Worm (Caenorhabditis elegans): ENCODE results near the gene metr-1.
"Not testable (repeated sequence)": the region's sequence is repeated elsewhere in the genome, so short reads cannot be mapped to it uniquely, and the experiment has no call there.

The metr-1 gene

DNA sequence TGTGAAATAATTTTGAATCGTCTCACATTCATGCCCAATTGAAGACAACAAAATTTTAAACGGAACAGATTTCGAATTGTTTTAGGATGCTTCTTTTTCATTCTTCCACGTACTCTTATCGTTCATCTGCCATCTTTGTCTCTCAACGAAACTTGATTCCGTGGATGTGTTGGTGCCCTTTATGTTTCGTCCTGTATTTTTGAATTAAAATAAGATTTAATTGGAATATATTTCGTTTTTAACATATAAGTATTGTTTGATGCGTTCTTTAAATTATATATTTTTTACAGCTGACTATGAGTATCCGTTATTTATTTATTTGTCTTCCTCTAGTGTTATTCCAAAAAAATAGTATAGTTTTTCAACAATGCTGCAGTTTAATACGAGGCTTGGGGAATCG, 24.3 kb upstream of the metr-1 start, which contains the start of gene gly-1:
TSS of gene gly-1 (minus strand) at position 101 of the 400 bp plus-strand sequence.
- TF ChIP-seq ama-1 (optimal IDR thresholded peaks at IDR 0.05) = no peak
- TF ChIP-seq ztf-11 (tag; optimal IDR thresholded peaks at IDR 0.05) = no peak
- no peak for TF ChIP-seq peb-1 (tag; optimal IDR thresholded peaks at IDR 0.05)
- TF ChIP-seq unc-62 (GFP tag; optimal IDR thresholded peaks at IDR 0.05) = no peak
- no peak for TF ChIP-seq nhr-11 (tag; optimal IDR thresholded peaks at IDR 0.05)
- no peak for TF ChIP-seq C34F6.9 (tag; optimal IDR thresholded peaks at IDR 0.05)
- no peak for TF ChIP-seq gmeb-1 (tag; optimal IDR thresholded peaks at IDR 0.05)
- TF ChIP-seq unc-39 (tag; optimal IDR thresholded peaks at IDR 0.05) = no peak
- no peak for TF ChIP-seq mab-5 (tag; optimal IDR thresholded peaks at IDR 0.05)

DNA sequence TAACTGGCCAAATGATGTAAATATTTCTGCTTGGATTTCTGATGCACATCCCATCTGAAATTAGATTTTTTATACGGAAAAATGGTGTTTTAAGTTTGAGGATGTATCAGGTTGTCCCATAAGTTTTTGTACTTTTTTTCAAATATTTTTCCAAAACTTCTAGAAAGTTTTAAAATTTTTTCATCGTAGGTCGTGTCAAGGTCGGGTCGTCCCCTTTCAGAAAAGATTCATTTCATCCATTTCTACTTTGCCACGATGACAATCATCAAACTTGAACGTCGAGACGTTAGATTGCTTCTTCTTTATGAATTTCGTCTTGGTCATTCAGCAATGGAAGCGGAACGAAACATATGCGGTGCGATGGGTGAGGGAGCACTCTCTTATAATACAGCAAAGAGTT, 22.0 kb upstream of the metr-1 start, which contains the start of gene sra-12:
TSS of gene sra-12 (minus strand) at position 101 of the 400 bp plus-strand sequence.
- TF ChIP-seq nhr-6, mbf-1, ztf-4 (tag; optimal IDR thresholded peaks at IDR 0.05): not testable (repeated sequence)

DNA sequence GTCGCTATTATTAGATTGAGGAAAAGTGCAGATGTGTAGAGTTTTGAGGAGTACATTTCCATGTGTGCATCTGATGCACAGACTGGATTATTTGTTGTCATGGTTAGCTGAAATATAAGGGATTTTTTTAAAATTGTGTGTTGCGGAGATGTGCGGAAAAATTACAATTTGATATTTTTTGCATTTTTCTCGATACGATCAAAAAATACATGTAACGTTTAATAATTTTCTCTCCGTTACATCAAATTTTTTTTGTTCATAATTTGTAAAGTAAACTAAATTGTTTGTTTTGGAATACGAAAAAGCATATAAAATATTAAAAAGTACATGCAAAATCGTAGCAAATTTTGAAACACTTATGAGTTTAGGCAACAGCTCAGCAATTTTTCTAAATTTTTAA, 16.1 kb upstream of the metr-1 start, which contains the start of gene sra-11:
TSS of gene sra-11 (minus strand) at position 101 of the 400 bp plus-strand sequence.
- TF ChIP-seq blmp-1 (tag; optimal IDR thresholded peaks at IDR 0.05; ENCODE audit: insufficient read depth) (no peak), nhr-12 (tag; optimal IDR thresholded peaks at IDR 0.05) (no peak), nhr-6 (tag; optimal IDR thresholded peaks at IDR 0.05) (no peak), ama-1 (optimal IDR thresholded peaks at IDR 0.05) (no peak), snpc-4 (tag; optimal IDR thresholded peaks at IDR 0.05) (no peak), peb-1 (tag; optimal IDR thresholded peaks at IDR 0.05) (no peak), unc-39 (tag; optimal IDR thresholded peaks at IDR 0.05) (no peak), nhr-21 (tag; optimal IDR thresholded peaks at IDR 0.05) (no peak), zag-1 (tag; optimal IDR thresholded peaks at IDR 0.05) (no peak), crh-2 (tag; optimal IDR thresholded peaks at IDR 0.05) (no peak)

DNA sequence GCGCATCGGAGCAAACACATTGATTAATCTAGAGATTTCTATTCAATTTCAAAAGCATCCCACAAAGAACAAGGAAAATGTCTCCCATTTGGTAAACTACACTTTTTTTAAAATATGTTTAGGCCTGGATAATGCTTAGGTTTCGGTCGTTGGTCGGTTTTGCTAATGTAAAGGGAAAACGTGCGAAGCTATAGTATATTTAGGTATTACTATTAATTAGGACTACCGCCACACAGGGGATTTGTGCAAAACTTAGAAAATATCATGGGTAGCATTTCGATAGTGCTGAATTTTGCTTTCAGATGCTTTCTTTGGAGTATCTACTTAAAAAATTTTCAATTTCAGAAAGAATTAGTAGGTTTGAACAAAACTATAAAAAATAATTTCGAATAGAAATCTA, 13.4 kb upstream of the metr-1 start:
- TF ChIP-seq Y55F3AM.14 (GFP tag; optimal IDR thresholded peaks at IDR 0.05) = no peak
- TF ChIP-seq nhr-129 (tag; optimal IDR thresholded peaks at IDR 0.05) = no peak
- no peak for TF ChIP-seq mab-5 (tag; optimal IDR thresholded peaks at IDR 0.05)
- TF ChIP-seq alr-1 (tag; optimal IDR thresholded peaks at IDR 0.05) = no peak
- no peak for TF ChIP-seq C34F6.9 (tag; optimal IDR thresholded peaks at IDR 0.05)
- no peak for TF ChIP-seq nhr-21 (tag; optimal IDR thresholded peaks at IDR 0.05)
- no peak for TF ChIP-seq ama-1 (optimal IDR thresholded peaks at IDR 0.05)
- TF ChIP-seq mdl-1 (tag; optimal IDR thresholded peaks at IDR 0.05) = no peak
- TF ChIP-seq nhr-10 (tag; optimal IDR thresholded peaks at IDR 0.05) = no peak
- no peak for TF ChIP-seq nhr-12 (tag; optimal IDR thresholded peaks at IDR 0.05)
- no peak for TF ChIP-seq crh-2 (tag; optimal IDR thresholded peaks at IDR 0.05)
- no peak for TF ChIP-seq nhr-25 (tag; optimal IDR thresholded peaks at IDR 0.05)
- no peak for TF ChIP-seq zag-1 (tag; optimal IDR thresholded peaks at IDR 0.05)
- no peak for TF ChIP-seq nhr-6 (tag; optimal IDR thresholded peaks at IDR 0.05)
- TF ChIP-seq snpc-4 (tag; optimal IDR thresholded peaks at IDR 0.05) = no peak

- TF ChIP-seq nhr-11 (tag; optimal IDR thresholded peaks at IDR 0.05) = no peak
- TF ChIP-seq aly-2 (tag; optimal IDR thresholded peaks at IDR 0.05) = no peak
- no peak for TF ChIP-seq zag-1 (tag; optimal IDR thresholded peaks at IDR 0.05)
- no peak for TF ChIP-seq C34F6.9 (tag; optimal IDR thresholded peaks at IDR 0.05)
- no peak for TF ChIP-seq ceh-16 (tag; optimal IDR thresholded peaks at IDR 0.05)
- TF ChIP-seq ztf-1 (GFP tag; conservative IDR thresholded peaks at IDR 0.05) = no peak
- TF ChIP-seq dmd-4 (tag; optimal IDR thresholded peaks at IDR 0.05) = no peak
- no peak for TF ChIP-seq unc-39 (tag; optimal IDR thresholded peaks at IDR 0.05)
- no peak for TF ChIP-seq sem-4 (tag; optimal IDR thresholded peaks at IDR 0.05)
- TF ChIP-seq nhr-12 (tag; optimal IDR thresholded peaks at IDR 0.05) = no peak
- no peak for TF ChIP-seq skn-1 (tag; optimal IDR thresholded peaks at IDR 0.05)
- TF ChIP-seq sma-3 (GFP tag; optimal IDR thresholded peaks at IDR 0.05) = no peak
- TF ChIP-seq lin-11 (tag; optimal IDR thresholded peaks at IDR 0.05) = no peak
Measured at ce11 chrII:10914366-10914765, 12.0 kb upstream of the metr-1 start, which contains the start of gene F44F4.15. Gene F44F4.15 (plus strand): TSS chrII:10914666.

DNA sequence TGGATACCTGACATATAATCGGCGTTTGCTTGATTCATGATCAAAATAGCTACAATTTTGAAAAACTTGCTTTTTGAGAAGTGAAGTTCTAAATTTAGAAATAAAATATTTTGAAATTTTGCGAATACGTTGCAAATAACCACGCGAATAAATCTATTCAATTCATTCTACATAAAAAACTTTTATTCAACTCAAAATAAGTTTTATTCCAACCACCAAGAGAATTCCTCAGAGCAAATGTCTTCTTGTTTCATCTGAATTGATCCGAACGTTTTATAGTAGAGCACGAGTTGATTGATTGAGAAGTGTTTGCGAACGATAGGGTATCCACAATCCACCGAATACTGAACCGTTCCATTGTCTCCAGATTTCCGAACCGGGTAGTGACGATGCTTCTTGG, 10.6 kb upstream of the metr-1 start, which contains the start of gene F44F4.9:
TSS of gene F44F4.9 (minus strand) at position 101 of the 400 bp plus-strand sequence.
- TF ChIP-seq mbf-1 (tag; optimal IDR thresholded peaks at IDR 0.05) (no peak), ztf-4 (tag; optimal IDR thresholded peaks at IDR 0.05) (no peak), blmp-1 (tag; optimal IDR thresholded peaks at IDR 0.05; ENCODE audit: insufficient read depth) (no peak), unc-62 (GFP tag; optimal IDR thresholded peaks at IDR 0.05) (no peak), unc-55 (GFP tag; optimal IDR thresholded peaks at IDR 0.05) (no peak), nhr-237 (tag; optimal IDR thresholded peaks at IDR 0.05) (no peak), ztf-1 (GFP tag; conservative IDR thresholded peaks at IDR 0.05) (no peak), dmd-4 (tag; optimal IDR thresholded peaks at IDR 0.05) (no peak), crh-2 (tag; optimal IDR thresholded peaks at IDR 0.05) (no peak), F13H6.1 (tag; optimal IDR thresholded peaks at IDR 0.05) (no peak), lin-13 (GFP tag; optimal IDR thresholded peaks at IDR 0.05) (no peak), lsy-2 (tag; optimal IDR thresholded peaks at IDR 0.05) (no peak), fos-1 (tag; optimal IDR thresholded peaks at IDR 0.05) (no peak), elt-1 (tag; optimal IDR thresholded peaks at IDR 0.05) (no peak), peb-1 (tag; optimal IDR thresholded peaks at IDR 0.05) (no peak)

Data from whole organism, L2 larva.